Worm (Caenorhabditis elegans): ENCODE results near the gene mmab-1.

ce11 chrIII:4944213-4944612 lies 22.3 kb upstream of the mmab-1 start, which contains the start of gene ntl-9:
- TF ChIP-seq ama-1 (optimal IDR thresholded peaks at IDR 0.05) (no peak), hmbx-1 (tag; optimal IDR thresholded peaks at IDR 0.05) (no peak), aly-1 (tag; optimal IDR thresholded peaks at IDR 0.05) (no peak), ets-7 (tag; optimal IDR thresholded peaks at IDR 0.05) (no peak), B0310.2 (tag; optimal IDR thresholded peaks at IDR 0.05) (no peak), F13C5.2 (tag; optimal IDR thresholded peaks at IDR 0.05) (no peak), sea-1 (GFP tag; conservative IDR thresholded peaks at IDR 0.05) (no peak)
